Worm (Caenorhabditis elegans) whole organism, mixed stage, embryonic: ENCODE measurements around the gene hlh-13.

Experiments
- cnd-1 ChIP-seq: fragments of 200-800 bp; sonication (Bioruptor generic); optimal IDR thresholded peaks from 2 replicates; lab custom pipeline; 2018; ENCODE audit warnings: mild to moderate bottlenecking, missing genetic modification characterization, missing compliant biosample characterization
- elt-3 ChIP-seq: fragments of 150-350 bp; optimal IDR thresholded peaks from 2 replicates; lab custom pipeline; 2014; ENCODE audit warnings: missing biosample characterization, missing genetic modification characterization
- lin-13 ChIP-seq: fragments of 150-350 bp; optimal IDR thresholded peaks from 2 replicates; lab custom pipeline; 2014; ENCODE audit warnings: missing biosample characterization, missing genetic modification characterization
- mep-1 ChIP-seq: fragments of 150-350 bp; optimal IDR thresholded peaks from 2 replicates; lab custom pipeline; 2017; ENCODE audit warnings: missing biosample characterization, missing genetic modification reagents, missing genetic modification characterization, inconsistent platforms
- mls-2 ChIP-seq: sonication (generic microtip); optimal IDR thresholded peaks from 2 replicates; lab custom pipeline; 2016; ENCODE audit warnings: mild to moderate bottlenecking, missing genetic modification characterization, moderate library complexity, missing compliant biosample characterization
- nhr-12 ChIP-seq: fragments of 150-350 bp; optimal IDR thresholded peaks from 2 replicates; lab custom pipeline; 2014; ENCODE audit warnings: missing biosample characterization, missing genetic modification characterization
- nhr-2 ChIP-seq: fragments of 150-350 bp; optimal IDR thresholded peaks from 2 replicates; lab custom pipeline; 2014; ENCODE audit warnings: missing biosample characterization, missing genetic modification characterization
- pha-4 ChIP-seq: fragments of 150-350 bp; optimal IDR thresholded peaks from 2 replicates; lab custom pipeline; 2018; ENCODE audit warnings: missing biosample characterization, missing genetic modification reagents, missing genetic modification characterization
- unc-62 ChIP-seq: fragments of 150-350 bp; optimal IDR thresholded peaks from 2 replicates; lab custom pipeline; 2014; ENCODE audit warnings: missing biosample characterization, missing genetic modification reagents, missing genetic modification characterization
- ztf-11 ChIP-seq: fragments of 150-350 bp; optimal IDR thresholded peaks from 2 replicates; lab custom pipeline; 2014; ENCODE audit warnings: missing biosample characterization, missing genetic modification characterization

- TF ChIP-seq cnd-1 (tag; lab: Kevin White, UChicago): no peak
- TF ChIP-seq nhr-2 (tag; lab: Kevin White, UChicago): no peak
- TF ChIP-seq ztf-11: no peak
- no peak for TF ChIP-seq mep-1 (tag; lab: Kevin White, UChicago)
- no peak for TF ChIP-seq elt-3 (tag; lab: Kevin White, UChicago)
- no peak for TF ChIP-seq pha-4
- TF ChIP-seq nhr-12: no peak
- TF ChIP-seq unc-62: no peak
- no peak for TF ChIP-seq lin-13 (tag; lab: Kevin White, UChicago)
- no peak for TF ChIP-seq mls-2
These were observed 14.8 kb downstream of the hlh-13 start for ce11 chrX:4263820-4264219.
